Fruit fly (Drosophila melanogaster) whole organism: ENCODE results near the gene hng3.

ENCODE experiments used
- CG8478 ChIP-seq: fragments of >200 bp; optimal IDR thresholded peaks from 2 replicates; lab custom pipeline; 2018; ENCODE audit warnings: inconsistent platforms
- Dll ChIP-seq: fragments of >200 bp; optimal IDR thresholded peaks from 2 replicates; lab custom pipeline; 2017
- EcR ChIP-seq, 2 experiments: fragments of >200 bp; optimal IDR thresholded peaks; 2 replicates each; lab custom pipeline; 2017; ENCODE audit warnings: missing biosample characterization in 2 of 2, missing genetic modification characterization in 2 of 2, missing genetic modification reagents in 2 of 2
- pan ChIP-seq: fragments of >200 bp; optimal IDR thresholded peaks from 2 replicates; lab custom pipeline; 2017
- psq ChIP-seq: fragments of >200 bp; optimal IDR thresholded peaks from 2 replicates; lab custom pipeline; 2017
- usp ChIP-seq: fragments of >200 bp; optimal IDR thresholded peaks from 2 replicates; lab custom pipeline; 2017; ENCODE audit warnings: missing biosample characterization, missing genetic modification characterization, mixed read lengths

Gene hng3

dm6 chr3L:778977-779376 lies 23.7 kb upstream of the hng3 start:
- TF ChIP-seq EcR (GFP tag; optimal IDR thresholded peaks at IDR 0.05; lab: Kevin White, UChicago), result no peak
- TF ChIP-seq psq (lab: Kevin White, UChicago), result no peak
- no peak for TF ChIP-seq Dll (lab: Kevin White, UChicago)
- TF ChIP-seq pan (lab: Kevin White, UChicago), result no peak
- TF ChIP-seq usp, result no peak

DNA sequence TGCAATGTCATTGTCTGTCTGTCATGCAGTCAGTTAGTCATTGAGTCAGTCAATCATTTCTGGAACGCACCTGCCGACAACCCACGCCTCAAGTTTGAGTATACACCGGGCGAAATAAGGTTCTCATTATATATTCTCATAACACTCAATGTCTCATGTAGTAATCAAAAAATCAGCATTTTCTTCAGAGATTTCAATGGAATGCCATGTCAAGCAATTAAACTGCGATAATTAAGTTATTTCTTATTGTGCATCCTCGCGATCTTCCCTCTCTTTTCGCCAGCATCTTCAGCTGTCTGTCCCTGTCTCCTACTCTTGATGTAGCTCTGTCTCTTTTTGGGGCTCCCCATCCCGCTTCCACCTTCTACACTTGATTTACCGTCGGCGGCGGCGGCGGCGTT lies 22.0 kb upstream of the hng3 start:
- TF ChIP-seq Dll (lab: Kevin White, UChicago), result no peak
- no peak for TF ChIP-seq pan (lab: Kevin White, UChicago)
- TF ChIP-seq CG8478, result no peak
- no peak for TF ChIP-seq EcR (GFP tag; optimal IDR thresholded peaks at IDR 0.05; lab: Kevin White, UChicago)
- TF ChIP-seq usp, result no peak
- no peak for TF ChIP-seq psq (lab: Kevin White, UChicago)

- no peak for TF ChIP-seq EcR (GFP tag; optimal IDR thresholded peaks at IDR 0.05; lab: Kevin White, UChicago)
- no peak for TF ChIP-seq pan (lab: Kevin White, UChicago)
- TF ChIP-seq CG8478, result no peak
Observed at dm6 chr3L:776696-777095, 21.4 kb upstream of the hng3 start.

- TF ChIP-seq psq (lab: Kevin White, UChicago), result no peak
- TF ChIP-seq pan (lab: Kevin White, UChicago), result no peak
- TF ChIP-seq usp, result no peak
- TF ChIP-seq Dll (lab: Kevin White, UChicago), result no peak
- no peak for TF ChIP-seq CG8478
- no peak for TF ChIP-seq EcR (GFP tag; optimal IDR thresholded peaks at IDR 0.05; lab: Kevin White, UChicago)
Observed at dm6 chr3L:776201-776600, 20.9 kb upstream of the hng3 start.

- TF ChIP-seq psq (lab: Kevin White, UChicago) (no peak), CG8478 (no peak), EcR (GFP tag; optimal IDR thresholded peaks at IDR 0.05; lab: Kevin White, UChicago) (no peak), usp (no peak), pan (lab: Kevin White, UChicago) (no peak), Dll (lab: Kevin White, UChicago) (no peak)
Observed at dm6 chr3L:775053-775355, 19.7 kb upstream of the hng3 start.

DNA sequence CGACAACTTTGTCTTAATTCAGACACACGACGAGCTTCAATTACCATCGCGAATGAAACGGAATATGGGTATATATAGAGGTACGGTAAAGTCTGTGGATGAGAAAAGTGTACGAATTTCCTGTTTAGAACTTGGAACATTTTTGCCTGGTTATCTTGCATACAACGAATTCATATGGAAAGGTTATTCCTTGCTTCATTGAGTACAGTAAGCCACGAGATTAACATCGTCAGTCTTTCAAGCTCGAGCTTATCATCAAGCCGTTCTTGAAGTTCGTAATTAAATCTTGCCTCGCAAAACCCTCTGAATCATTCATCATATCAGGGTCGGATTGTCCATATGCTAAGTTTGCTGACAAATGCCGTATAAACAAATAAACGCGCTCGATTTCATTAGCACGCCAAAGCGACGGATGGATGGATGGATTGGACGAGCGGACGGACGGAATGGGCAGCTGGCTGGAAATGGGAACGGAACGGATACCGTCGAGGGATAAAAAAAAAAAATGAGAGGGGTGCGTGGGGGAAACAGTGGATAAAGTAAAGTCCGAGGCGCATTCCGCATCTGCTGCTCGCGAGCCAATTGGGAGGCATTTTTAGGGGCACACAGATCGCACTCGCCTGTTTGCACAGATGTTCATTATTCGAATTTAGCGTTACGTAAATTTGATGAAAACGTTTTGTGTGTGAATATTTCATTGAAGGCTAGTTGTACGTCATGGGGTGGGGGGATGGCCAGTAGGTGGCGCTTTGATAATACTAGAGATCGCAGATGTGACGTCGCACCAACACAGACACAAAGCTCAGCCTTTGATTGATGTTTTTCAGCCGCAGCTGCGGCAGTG lies 19.1 kb upstream of the hng3 start:
- no peak for TF ChIP-seq CG8478
- TF ChIP-seq psq (lab: Kevin White, UChicago), result no peak
- TF ChIP-seq pan (lab: Kevin White, UChicago), result no peak
- TF ChIP-seq Dll (lab: Kevin White, UChicago), result no peak
- TF ChIP-seq EcR (GFP tag; optimal IDR thresholded peaks at IDR 0.05; lab: Kevin White, UChicago), result no peak
- TF ChIP-seq usp, result no peak

- TF ChIP-seq psq (lab: Kevin White, UChicago) (no peak), usp (no peak), Dll (lab: Kevin White, UChicago) (no peak), pan (lab: Kevin White, UChicago) (no peak), EcR (GFP tag; optimal IDR thresholded peaks at IDR 0.05; lab: Kevin White, UChicago) (no peak), CG8478 (no peak)
Observed at dm6 chr3L:772193-772592, 16.9 kb upstream of the hng3 start.

dm6 chr3L:771361-771760 lies 16.1 kb upstream of the hng3 start:
- TF ChIP-seq Dll (lab: Kevin White, UChicago) (no peak), EcR (GFP tag; optimal IDR thresholded peaks at IDR 0.05; lab: Kevin White, UChicago) (no peak), CG8478 (no peak), psq (lab: Kevin White, UChicago) (no peak), pan (lab: Kevin White, UChicago) (no peak), usp (no peak)

dm6 chr3L:770157-770672 lies 14.9 kb upstream of the hng3 start:
- TF ChIP-seq CG8478, result no peak
- TF ChIP-seq psq (lab: Kevin White, UChicago), result no peak
- no peak for TF ChIP-seq pan (lab: Kevin White, UChicago)
- TF ChIP-seq usp, result no peak
- TF ChIP-seq EcR (GFP tag; optimal IDR thresholded peaks at IDR 0.05; lab: Kevin White, UChicago), result no peak
- no peak for TF ChIP-seq Dll (lab: Kevin White, UChicago)

- TF ChIP-seq Dll (lab: Kevin White, UChicago), result peak; percentile 61
- TF ChIP-seq CG8478, result no peak
- no peak for TF ChIP-seq psq (lab: Kevin White, UChicago)
- no peak for TF ChIP-seq pan (lab: Kevin White, UChicago)
- no peak for TF ChIP-seq usp
Observed at dm6 chr3L:769107-769678, 13.9 kb upstream of the hng3 start.

- TF ChIP-seq usp, result no peak
- no peak for TF ChIP-seq CG8478
- TF ChIP-seq Dll (lab: Kevin White, UChicago), result no peak
- TF ChIP-seq EcR (GFP tag; optimal IDR thresholded peaks at IDR 0.05; lab: Kevin White, UChicago), result no peak
- no peak for TF ChIP-seq psq (lab: Kevin White, UChicago)
- no peak for TF ChIP-seq pan (lab: Kevin White, UChicago)
Observed at dm6 chr3L:767701-768100, 12.4 kb upstream of the hng3 start.

dm6 chr3L:766884-767283 lies 11.6 kb upstream of the hng3 start:
- TF ChIP-seq CG8478 (no peak), Dll (lab: Kevin White, UChicago) (no peak), pan (lab: Kevin White, UChicago) (no peak), usp (no peak), EcR (GFP tag; optimal IDR thresholded peaks at IDR 0.05; lab: Kevin White, UChicago) (no peak), psq (lab: Kevin White, UChicago) (no peak)
